Worm (Caenorhabditis elegans): ENCODE data around the gene Y54G2A.32.

DNA sequence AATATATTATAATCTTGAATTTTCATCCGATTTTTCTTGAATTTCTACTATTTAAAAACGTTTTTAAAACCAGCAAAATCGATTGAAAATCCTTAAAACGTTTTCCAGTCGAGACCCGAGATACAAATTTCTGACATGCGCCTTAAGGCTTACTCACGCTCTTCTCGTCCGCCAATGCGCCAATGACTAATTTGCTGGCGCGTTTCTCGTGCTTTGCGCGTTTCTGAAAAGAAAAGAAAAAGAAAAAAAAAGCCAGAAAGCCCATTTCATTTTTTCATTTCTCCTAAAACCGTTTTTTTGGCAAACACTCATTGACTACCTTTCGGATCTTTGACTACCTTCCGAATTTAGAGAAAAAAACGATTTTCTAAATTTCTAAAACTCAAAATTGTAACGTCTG, 27.0 kb upstream of the Y54G2A.32 start:
- TF ChIP-seq aly-2 (tag; optimal IDR thresholded peaks at IDR 0.05) (no peak), ceh-62 (tag; optimal IDR thresholded peaks at IDR 0.05) (no peak), zag-1 (tag; optimal IDR thresholded peaks at IDR 0.05) (no peak)
